Worm (Caenorhabditis elegans) whole organism, midembryonic: ENCODE data around the gene mtl-1.

Experiments used
- T22C8.4 ChIP-seq: fragments of 200-800 bp; sonication (Bioruptor generic); IDR thresholded peaks from 2 replicates; pipeline ENCODE4 v1.3.6; 2022; ENCODE audit warnings: missing genetic modification characterization, missing compliant biosample characterization
- cog-1 ChIP-seq: sonication (generic microtip); optimal IDR thresholded peaks from 2 replicates; lab custom pipeline; 2016; ENCODE audit warnings: missing genetic modification characterization, missing compliant biosample characterization
- flt-1 ChIP-seq: fragments of 200-800 bp; sonication (Bioruptor generic); IDR thresholded peaks from 2 replicates; pipeline ENCODE4 v1.3.6; 2022; ENCODE audit warnings: missing genetic modification characterization, missing compliant biosample characterization
- klf-2 ChIP-seq: fragments of 200-800 bp; sonication (Bioruptor generic); conservative IDR thresholded peaks from 2 replicates; pipeline ENCODE4 v1.3.6; 2022; ENCODE audit warnings: missing genetic modification reagents, missing genetic modification characterization, missing compliant biosample characterization
- med-1 ChIP-seq: sonication (generic microtip); optimal IDR thresholded peaks from 2 replicates; lab custom pipeline; 2017; ENCODE audit warnings: missing genetic modification characterization, mild to moderate bottlenecking, missing compliant biosample characterization, antibody characterized with exemption, missing genetic modification reagents; ENCODE audit not compliant: insufficient read depth
- ref-1 ChIP-seq: fragments of 200-800 bp; sonication (Bioruptor generic); conservative IDR thresholded peaks from 2 replicates; pipeline ENCODE4 v1.3.6; 2022; ENCODE audit warnings: missing genetic modification reagents, missing genetic modification characterization, missing compliant biosample characterization
- tab-1 ChIP-seq: fragments of 200-800 bp; sonication (Bioruptor generic); IDR thresholded peaks from 2 replicates; pipeline ENCODE4 v1.3.6; 2022; ENCODE audit warnings: missing genetic modification characterization, missing compliant biosample characterization
- ztf-23 ChIP-seq: fragments of 200-800 bp; sonication (Bioruptor generic); IDR thresholded peaks from 2 replicates; pipeline ENCODE4 v1.3.6; 2022; ENCODE audit warnings: missing genetic modification reagents, missing genetic modification characterization, missing compliant biosample characterization
- ztf-29 ChIP-seq: fragments of 200-800 bp; sonication (Bioruptor generic); IDR thresholded peaks from 2 replicates; pipeline ENCODE4 v1.3.6; 2022; ENCODE audit warnings: missing genetic modification reagents, missing genetic modification characterization, missing compliant biosample characterization

Gene mtl-1

DNA sequence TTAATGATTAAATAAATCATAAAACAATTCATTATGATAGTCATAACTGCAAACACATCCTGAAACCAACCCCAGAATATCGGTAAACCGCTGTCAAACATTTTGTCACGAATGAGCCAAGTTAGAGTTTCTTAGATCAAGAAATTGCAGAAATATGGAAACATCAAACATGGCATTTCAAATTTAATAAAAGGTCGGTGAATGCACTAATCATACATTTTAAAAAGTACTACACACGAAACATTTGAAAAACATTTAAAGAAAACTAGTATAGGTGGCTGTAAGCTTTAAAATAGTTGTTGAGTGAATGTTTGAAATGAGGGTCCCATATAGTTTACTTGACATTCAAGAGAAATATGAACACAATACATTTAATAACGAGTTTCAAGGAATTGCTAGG is 22.9 kb downstream of the mtl-1 start, which contains the start of gene str-180:
Gene str-180, minus strand, starts transcription at position 101 of the 400 bp plus-strand sequence.
- TF ChIP-seq klf-2 (GFP tag; lab: Robert Waterston, UW), result no peak
- TF ChIP-seq cog-1, result no peak
- no peak for TF ChIP-seq flt-1
- no peak for TF ChIP-seq T22C8.4 (GFP tag; lab: Robert Waterston, UW)
- no peak for TF ChIP-seq med-1 (GFP tag; lab: Kevin White, UChicago)
- no peak for TF ChIP-seq tab-1 (GFP tag; lab: Robert Waterston, UW)
- TF ChIP-seq ref-1 (GFP tag; lab: Robert Waterston, UW), result no peak
- TF ChIP-seq ztf-29 (GFP tag; lab: Robert Waterston, UW), result no peak
- no peak for TF ChIP-seq ztf-23 (GFP tag; lab: Robert Waterston, UW)

DNA sequence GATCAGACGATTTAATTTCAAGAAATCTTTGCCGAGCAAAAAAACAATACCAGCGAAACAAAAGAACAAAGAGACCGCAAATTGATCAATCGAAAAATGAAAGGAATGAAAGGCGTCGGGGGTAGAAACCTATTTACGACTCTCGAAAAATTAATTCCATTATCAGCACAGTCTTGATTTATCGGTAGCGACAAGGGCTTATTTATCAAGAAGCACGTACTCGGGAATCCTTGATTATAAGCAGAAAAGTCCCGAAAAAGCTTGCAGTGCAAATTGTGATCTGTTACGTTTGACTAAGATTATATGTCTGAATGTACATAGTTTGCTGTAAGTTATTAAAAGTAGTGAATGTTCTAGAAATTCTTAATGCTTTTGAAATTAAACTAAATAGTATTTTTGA is 25.1 kb downstream of the mtl-1 start:
- TF ChIP-seq cog-1 (no peak), flt-1 (no peak), tab-1 (GFP tag; lab: Robert Waterston, UW) (no peak), med-1 (GFP tag; lab: Kevin White, UChicago) (no peak), ztf-23 (GFP tag; lab: Robert Waterston, UW) (no peak), klf-2 (GFP tag; lab: Robert Waterston, UW) (no peak), T22C8.4 (GFP tag; lab: Robert Waterston, UW) (no peak), ztf-29 (GFP tag; lab: Robert Waterston, UW) (no peak), ref-1 (GFP tag; lab: Robert Waterston, UW) (no peak)

DNA sequence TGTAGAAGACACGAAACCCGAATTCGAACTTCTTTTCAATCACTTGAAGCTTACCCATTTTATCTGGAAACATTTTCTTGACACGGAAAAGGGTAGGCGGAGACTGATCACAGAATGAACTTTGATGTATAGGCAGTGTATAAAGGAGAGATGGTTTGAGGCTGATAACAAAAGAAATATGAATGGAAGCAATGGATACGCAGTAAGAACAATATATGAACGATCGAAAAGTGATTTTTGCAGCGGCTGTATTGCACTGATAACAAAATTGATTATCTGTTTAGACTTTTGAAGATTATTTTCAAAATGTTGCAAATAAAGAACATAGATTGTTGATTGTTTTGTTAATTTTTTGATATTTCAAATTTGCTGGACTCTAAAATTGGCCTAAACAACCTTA is 25.9 kb downstream of the mtl-1 start, which contains the start of gene pmp-5:
Gene pmp-5, minus strand, starts transcription at position 63 of the 400 bp plus-strand sequence.
- no peak for TF ChIP-seq cog-1
- TF ChIP-seq ztf-23 (GFP tag; lab: Robert Waterston, UW), result no peak

DNA sequence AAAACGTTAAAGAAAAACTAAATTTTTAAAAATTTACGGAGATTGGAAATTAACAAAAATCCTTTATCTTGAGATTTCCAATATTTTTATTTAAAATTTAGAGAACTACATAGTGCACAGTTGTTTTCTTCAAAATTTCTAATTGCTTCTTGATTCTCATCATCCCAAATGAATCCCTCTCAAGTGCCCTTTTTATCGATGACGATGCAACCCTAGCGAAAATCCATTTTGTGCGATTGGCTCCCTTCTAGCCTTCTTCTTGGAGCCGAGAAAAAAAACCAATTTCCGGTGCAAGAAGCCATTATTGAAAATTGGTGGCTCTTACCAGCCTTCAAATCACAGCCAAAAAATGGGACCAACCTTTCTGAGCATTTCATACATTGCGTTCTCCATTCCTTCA is 29.2 kb downstream of the mtl-1 start:
- no peak for TF ChIP-seq ref-1 (GFP tag; lab: Robert Waterston, UW)
- no peak for TF ChIP-seq cog-1
- no peak for TF ChIP-seq med-1 (GFP tag; lab: Kevin White, UChicago)
- TF ChIP-seq T22C8.4 (GFP tag; lab: Robert Waterston, UW), result no peak
- no peak for TF ChIP-seq ztf-29 (GFP tag; lab: Robert Waterston, UW)
- no peak for TF ChIP-seq flt-1
- no peak for TF ChIP-seq tab-1 (GFP tag; lab: Robert Waterston, UW)
- no peak for TF ChIP-seq ztf-23 (GFP tag; lab: Robert Waterston, UW)
- no peak for TF ChIP-seq klf-2 (GFP tag; lab: Robert Waterston, UW)

DNA sequence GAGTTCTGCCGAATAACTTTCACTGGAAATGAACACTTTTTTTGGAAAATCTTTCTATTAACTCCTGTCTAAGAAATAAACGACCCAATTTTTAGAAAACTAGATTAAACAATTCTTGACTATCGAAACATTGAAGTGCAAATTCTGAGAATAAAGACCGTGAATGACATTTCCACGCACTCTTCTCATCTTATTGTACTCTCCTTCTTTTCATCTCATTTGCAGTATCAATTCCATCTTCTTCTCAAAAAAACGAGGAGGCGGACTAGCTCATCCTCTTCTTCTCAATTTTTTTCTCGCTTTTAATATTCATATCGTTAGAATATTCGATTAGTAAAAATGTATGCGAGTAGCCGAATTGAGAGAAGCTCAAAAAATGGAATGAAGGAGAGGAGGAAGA is 30.0 kb downstream of the mtl-1 start:
- TF ChIP-seq ztf-29 (GFP tag; lab: Robert Waterston, UW), result no peak
- TF ChIP-seq tab-1 (GFP tag; lab: Robert Waterston, UW), result no peak
- TF ChIP-seq med-1 (GFP tag; lab: Kevin White, UChicago), result no peak
- TF ChIP-seq ztf-23 (GFP tag; lab: Robert Waterston, UW), result no peak
- TF ChIP-seq ref-1 (GFP tag; lab: Robert Waterston, UW), result no peak
- TF ChIP-seq flt-1, result no peak
- TF ChIP-seq cog-1, result no peak
- no peak for TF ChIP-seq T22C8.4 (GFP tag; lab: Robert Waterston, UW)
- no peak for TF ChIP-seq klf-2 (GFP tag; lab: Robert Waterston, UW)

DNA sequence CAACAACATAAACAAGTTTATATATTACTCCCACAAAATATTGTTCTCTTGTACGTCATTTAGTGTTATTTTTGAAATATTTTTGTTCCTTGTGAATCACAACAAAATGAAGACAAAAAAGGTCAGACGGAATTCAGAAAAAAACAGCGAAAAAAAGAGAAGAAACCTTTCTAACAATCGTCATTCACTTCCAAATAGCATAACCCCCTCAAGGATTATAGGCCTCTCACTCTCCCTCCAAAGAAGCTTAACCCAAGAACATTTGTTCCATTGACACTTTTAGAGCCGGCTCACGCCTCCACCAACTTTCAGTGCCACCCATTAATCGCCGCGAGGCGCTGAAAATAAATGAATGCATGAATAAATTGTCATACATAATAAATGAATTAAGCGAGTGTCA is 32.1 kb downstream of the mtl-1 start:
- no peak for TF ChIP-seq klf-2 (GFP tag; lab: Robert Waterston, UW)
- no peak for TF ChIP-seq flt-1
- TF ChIP-seq ztf-23 (GFP tag; lab: Robert Waterston, UW), result no peak
- TF ChIP-seq T22C8.4 (GFP tag; lab: Robert Waterston, UW), result no peak
- TF ChIP-seq tab-1 (GFP tag; lab: Robert Waterston, UW), result no peak
- no peak for TF ChIP-seq ref-1 (GFP tag; lab: Robert Waterston, UW)
- no peak for TF ChIP-seq cog-1
- no peak for TF ChIP-seq ztf-29 (GFP tag; lab: Robert Waterston, UW)
- no peak for TF ChIP-seq med-1 (GFP tag; lab: Kevin White, UChicago)

DNA sequence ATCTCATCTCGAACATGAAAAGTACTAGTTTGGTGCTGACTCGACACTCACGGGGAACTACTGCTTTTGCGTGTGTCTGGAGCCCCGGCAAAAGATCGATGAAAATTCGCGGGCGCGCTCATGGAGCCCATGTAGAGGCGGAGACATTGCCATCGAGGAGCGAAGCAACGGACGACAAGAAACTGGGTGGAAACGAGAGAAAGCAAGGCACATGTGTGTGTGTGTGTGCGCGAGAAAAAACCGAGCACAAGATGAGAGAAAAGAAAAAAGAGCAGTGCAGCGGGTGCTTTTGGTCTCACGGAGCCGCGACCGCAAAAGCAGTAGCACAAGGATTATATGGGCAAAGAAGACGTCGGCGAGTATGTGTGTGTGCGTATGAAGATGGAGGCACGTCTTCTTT is 32.9 kb downstream of the mtl-1 start:
- no peak for TF ChIP-seq tab-1 (GFP tag; lab: Robert Waterston, UW)
- no peak for TF ChIP-seq klf-2 (GFP tag; lab: Robert Waterston, UW)
- no peak for TF ChIP-seq ref-1 (GFP tag; lab: Robert Waterston, UW)
- no peak for TF ChIP-seq ztf-23 (GFP tag; lab: Robert Waterston, UW)
- no peak for TF ChIP-seq cog-1
- no peak for TF ChIP-seq ztf-29 (GFP tag; lab: Robert Waterston, UW)

DNA sequence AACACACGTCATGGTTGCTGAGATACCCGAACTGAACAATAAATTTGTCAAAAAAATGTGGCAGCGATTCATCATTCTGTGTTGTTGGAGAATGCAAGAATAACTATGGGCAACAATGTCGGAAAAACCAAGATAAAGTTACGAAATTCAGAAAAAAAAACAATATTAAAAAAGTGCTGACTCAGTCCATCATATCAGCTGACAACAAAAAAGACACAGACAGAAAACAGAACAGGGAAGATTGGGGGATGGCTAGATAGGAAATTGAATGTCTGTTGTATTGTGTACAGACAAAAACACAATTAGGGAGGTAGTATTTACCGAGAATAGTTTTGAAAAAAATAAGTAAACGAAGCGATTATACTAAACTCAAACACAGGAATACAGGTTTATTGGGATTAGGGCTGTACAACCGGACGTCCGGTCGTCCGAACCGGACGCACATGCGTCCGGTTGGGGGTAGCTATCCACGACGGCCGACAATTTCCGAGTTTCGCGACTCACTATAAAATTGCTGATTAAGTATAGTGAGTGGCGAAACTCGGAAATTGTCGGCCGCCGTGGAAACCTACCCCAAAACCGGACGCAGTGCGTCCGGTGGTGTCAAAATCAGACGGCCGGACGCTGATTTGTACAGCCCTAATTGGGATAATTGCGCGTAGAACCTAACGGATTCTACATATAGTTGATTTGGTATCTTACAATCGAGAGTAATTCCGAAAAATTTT is 34.0 kb downstream of the mtl-1 start:
- TF ChIP-seq tab-1 (GFP tag; lab: Robert Waterston, UW), result no peak
- TF ChIP-seq ztf-23 (GFP tag; lab: Robert Waterston, UW), result no peak
- TF ChIP-seq med-1 (GFP tag; lab: Kevin White, UChicago), result no peak
- no peak for TF ChIP-seq ztf-29 (GFP tag; lab: Robert Waterston, UW)

DNA sequence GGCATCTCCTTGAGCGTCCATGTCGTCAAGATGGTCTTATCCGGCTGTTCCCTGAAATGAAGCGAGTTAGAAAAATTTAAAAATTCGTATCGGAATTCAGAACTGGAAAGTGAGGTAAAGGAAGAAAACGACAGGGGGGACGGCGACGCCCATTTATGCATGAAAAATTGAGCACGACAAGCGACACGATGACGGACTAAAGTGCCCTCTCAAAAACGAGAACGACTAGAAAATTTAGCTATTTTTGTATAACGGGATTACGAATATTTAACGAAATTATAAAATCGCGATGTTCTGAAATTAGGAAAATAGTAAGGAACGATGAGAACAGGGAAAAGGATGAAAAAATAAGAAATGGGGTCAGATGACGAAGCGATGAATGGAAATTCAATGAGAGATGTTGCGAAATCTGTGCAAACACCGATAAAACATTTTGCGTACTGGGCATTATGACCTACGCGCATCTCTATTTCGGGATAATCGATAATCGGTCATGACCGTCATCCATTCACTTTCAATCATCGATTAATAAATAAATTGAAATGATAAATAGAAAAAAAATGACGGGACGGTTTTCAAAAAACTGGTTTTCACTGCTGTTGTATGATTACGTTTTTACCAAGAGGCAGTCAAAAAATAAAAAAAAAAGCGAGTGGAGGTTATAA is 35.1 kb downstream of the mtl-1 start, which contains the start of gene snb-1:
Gene snb-1, minus strand, starts transcription at position 51 of the 665 bp plus-strand sequence.
- TF ChIP-seq klf-2 (GFP tag; lab: Robert Waterston, UW) (no peak), T22C8.4 (GFP tag; lab: Robert Waterston, UW) (peak; percentile 89)
